Worm (Caenorhabditis elegans): ENCODE results near the gene dtmk-1.

The dtmk-1 gene

ce11 chrII:9940430-9940829, 26.5 kb downstream of the dtmk-1 start, which contains the start of gene ufd-3 (continued):
- TF ChIP-seq daf-12 (tag; optimal IDR thresholded peaks at IDR 0.05): no peak
- TF ChIP-seq D1046.2 (GFP tag; IDR thresholded peaks at IDR 0.05): no peak
- TF ChIP-seq F44E2.7 (GFP tag; IDR thresholded peaks at IDR 0.05): no peak
- TF ChIP-seq dpl-1 (GFP tag; optimal IDR thresholded peaks at IDR 0.05): peak; percentile 98
- TF ChIP-seq Y5F2A.4 (GFP tag; optimal IDR thresholded peaks at IDR 0.05): no peak
- TF ChIP-seq php-3 (GFP tag; IDR thresholded peaks at IDR 0.05): no peak
- TF ChIP-seq ztf-11 (tag; optimal IDR thresholded peaks at IDR 0.05): no peak
- TF ChIP-seq F10B5.3 (tag; optimal IDR thresholded peaks at IDR 0.05): no peak
- TF ChIP-seq pha-4 (GFP tag; IDR thresholded peaks at IDR 0.05): peak; percentile 46; the same call in 1 of the 2 replicates
- TF ChIP-seq pha-4 (tag; optimal IDR thresholded peaks at IDR 0.05): peak; percentile 59
- no peak for TF ChIP-seq lir-3 (tag; optimal IDR thresholded peaks at IDR 0.05)
- no peak for TF ChIP-seq ces-1 (GFP tag; optimal IDR thresholded peaks at IDR 0.05)
- TF ChIP-seq nhr-102 (tag; optimal IDR thresholded peaks at IDR 0.05): peak; percentile 46
- no peak for TF ChIP-seq lin-29 (GFP tag; IDR thresholded peaks at IDR 0.05)
- TF ChIP-seq ceh-62 (tag; optimal IDR thresholded peaks at IDR 0.05): no peak
- 0 out of 2 replicates have a peak, but pooled peaks have one; percentile 15 for TF ChIP-seq arid-1 (GFP tag; conservative IDR thresholded peaks at IDR 0.05)
- TF ChIP-seq Y105C5A.15 (GFP tag; IDR thresholded peaks at IDR 0.05): no peak
- TF ChIP-seq nhr-11 (tag; optimal IDR thresholded peaks at IDR 0.05): peak; percentile 82
- no peak for TF ChIP-seq Y75B8A.6 (GFP tag; IDR thresholded peaks at IDR 0.05)
- peak in 1 of 2 experiments; percentile 14; a peak in 1 of 4 replicates for TF ChIP-seq madf-5 (GFP tag; IDR thresholded peaks at IDR 0.05)
- 0 out of 2 replicates have a peak, but pooled peaks have one; percentile 52 for TF ChIP-seq zfp-3 (GFP tag; conservative IDR thresholded peaks at IDR 0.05)
- peak; percentile 63 for TF ChIP-seq ama-1 (optimal IDR thresholded peaks at IDR 0.05)
- peak; percentile 20 for TF ChIP-seq nhr-48 (tag; optimal IDR thresholded peaks at IDR 0.05)
- no peak for TF ChIP-seq nhr-25 (tag; optimal IDR thresholded peaks at IDR 0.05; ENCODE audit: borderline replicate concordance, insufficient read depth)
- TF ChIP-seq Y48G9A.11 (GFP tag; IDR thresholded peaks at IDR 0.05): peak; percentile 96
- no peak for TF ChIP-seq jun-1 (tag; optimal IDR thresholded peaks at IDR 0.05)
- no peak for TF ChIP-seq daf-8 (GFP tag; IDR thresholded peaks at IDR 0.05)
- TF ChIP-seq nhr-10 (tag; optimal IDR thresholded peaks at IDR 0.05): no peak
- TF ChIP-seq mdt-29 (GFP tag; IDR thresholded peaks at IDR 0.05): no peak
- no peak for TF ChIP-seq nhr-76 (tag; optimal IDR thresholded peaks at IDR 0.05)
- no peak for TF ChIP-seq F26F4.8 (GFP tag; conservative IDR thresholded peaks at IDR 0.05)
- peak; percentile 53 for TF ChIP-seq hlh-11 (tag; optimal IDR thresholded peaks at IDR 0.05)
- no peak for TF ChIP-seq egl-27 (tag; optimal IDR thresholded peaks at IDR 0.05)
- no peak for TF ChIP-seq fos-1 (tag; optimal IDR thresholded peaks at IDR 0.05)
- TF ChIP-seq cey-2 (tag; optimal IDR thresholded peaks at IDR 0.05; ENCODE audit: borderline replicate concordance, insufficient read depth): no peak
- no peak for TF ChIP-seq ceh-82 (tag; optimal IDR thresholded peaks at IDR 0.05)
- TF ChIP-seq sdz-12 (GFP tag; optimal IDR thresholded peaks at IDR 0.05): no peak
- TF ChIP-seq zip-11 (GFP tag; IDR thresholded peaks at IDR 0.05): no peak

- peak; percentile 76 for TF ChIP-seq Y48G9A.11 (GFP tag; IDR thresholded peaks at IDR 0.05)
- TF ChIP-seq mep-1 (tag; optimal IDR thresholded peaks at IDR 0.05): no peak
- no peak for TF ChIP-seq R02D3.7 (tag; optimal IDR thresholded peaks at IDR 0.05)
- TF ChIP-seq ZK337.2 (GFP tag; IDR thresholded peaks at IDR 0.05): no peak
- no peak for TF ChIP-seq lim-7 (GFP tag; IDR thresholded peaks at IDR 0.05)
- no peak for TF ChIP-seq duxl-1 (tag; optimal IDR thresholded peaks at IDR 0.05; ENCODE audit: poor library complexity)
- TF ChIP-seq nhr-10 (tag; optimal IDR thresholded peaks at IDR 0.05): no peak
- TF ChIP-seq Y5F2A.4 (GFP tag; optimal IDR thresholded peaks at IDR 0.05): no peak
- TF ChIP-seq zip-11 (GFP tag; IDR thresholded peaks at IDR 0.05): no peak
- TF ChIP-seq fos-1 (tag; optimal IDR thresholded peaks at IDR 0.05): no peak
- no peak for TF ChIP-seq lin-39 (tag; optimal IDR thresholded peaks at IDR 0.05)
- TF ChIP-seq lin-38 (GFP tag; IDR thresholded peaks at IDR 0.05): peak; percentile 57
- no peak for TF ChIP-seq spr-1 (tag; optimal IDR thresholded peaks at IDR 0.05)
- TF ChIP-seq madf-5 (GFP tag; IDR thresholded peaks at IDR 0.05): no peak
- TF ChIP-seq unc-130 (GFP tag; optimal IDR thresholded peaks at IDR 0.05): peak; percentile 66
Observed at ce11 chrII:9938877-9939276, 28.0 kb downstream of the dtmk-1 start, which contains the start of the genes C05C10.7 and C05C10.5. Gene C05C10.7, minus strand, starts transcription at chrII:9938971. Gene C05C10.5, plus strand, starts transcription at chrII:9939040.

All from whole organism, L4 larva.